Worm (Caenorhabditis elegans): ENCODE measurements around the gene ctsa-3.1.

The ctsa-3.1 gene

ce11 chrII:7283063-7283462, 50.4 kb downstream of the ctsa-3.1 start:
- TF ChIP-seq W03F9.2 (tag; optimal IDR thresholded peaks at IDR 0.05) (no peak), dao-5 (tag; optimal IDR thresholded peaks at IDR 0.05) (no peak), him-1 (tag; optimal IDR thresholded peaks at IDR 0.05) (no peak)

Measured in whole organism, L4/young adult.